Worm (Caenorhabditis elegans) whole organism, L4/young adult: ENCODE data around the gene sex-1.

ENCODE experiments used
- W03F9.2 ChIP-seq: fragments of 150-350 bp; optimal IDR thresholded peaks from 2 replicates; lab custom pipeline; 2014; ENCODE audit warnings: missing biosample characterization, missing genetic modification characterization
- dao-5 ChIP-seq: sonication (generic microtip); optimal IDR thresholded peaks from 2 replicates; lab custom pipeline; 2016; ENCODE audit warnings: missing genotype, missing genetic modification characterization, moderate library complexity, missing compliant biosample characterization
- him-1 ChIP-seq: sonication (generic microtip); optimal IDR thresholded peaks from 2 replicates; lab custom pipeline; 2016; ENCODE audit warnings: missing genotype, missing genetic modification reagents, missing genetic modification characterization, missing compliant biosample characterization

ce11 chrX:10176295-10176694 is 28.9 kb downstream of the sex-1 start, which contains the start of gene ncs-4:
- TF ChIP-seq W03F9.2 (tag; lab: Kevin White, UChicago) (no peak), him-1 (no peak), dao-5 (tag; lab: Kevin White, UChicago) (no peak)
